Worm (Caenorhabditis elegans) whole organism, early embryonic: Measurements from ENCODE around the gene tag-281.

Experiments used
- B0310.2 ChIP-seq: sonication (generic microtip); optimal IDR thresholded peaks from 2 replicates; lab custom pipeline; 2016; ENCODE audit warnings: mild to moderate bottlenecking, missing genetic modification characterization, missing compliant biosample characterization
- F13C5.2 ChIP-seq: sonication (generic microtip); optimal IDR thresholded peaks from 2 replicates; lab custom pipeline; 2017; ENCODE audit warnings: mild to moderate bottlenecking, missing genetic modification characterization, inconsistent platforms, missing compliant biosample characterization
- ama-1 ChIP-seq: fragments of 150-350 bp; optimal IDR thresholded peaks from 2 replicates; lab custom pipeline; 2014
- ceh-13 ChIP-seq: fragments of 200-800 bp; sonication (Bioruptor generic); optimal IDR thresholded peaks from 2 replicates; lab custom pipeline; 2018; ENCODE audit warnings: mild to moderate bottlenecking, missing genetic modification characterization, missing compliant biosample characterization
- ceh-36 ChIP-seq: sonication (generic microtip); optimal IDR thresholded peaks from 2 replicates; lab custom pipeline; 2016; ENCODE audit warnings: missing genetic modification characterization, inconsistent platforms, missing compliant biosample characterization
- ets-7 ChIP-seq: sonication (generic microtip); optimal IDR thresholded peaks from 2 replicates; lab custom pipeline; 2016; ENCODE audit warnings: missing genotype, missing genetic modification characterization, missing compliant biosample characterization
- hmg-4 ChIP-seq: fragments of 200-800 bp; sonication (Bioruptor generic); optimal IDR thresholded peaks from 2 replicates; lab custom pipeline; 2018; ENCODE audit warnings: mild to moderate bottlenecking, missing genetic modification characterization, missing compliant biosample characterization
- pes-1 ChIP-seq: fragments of 200-800 bp; sonication (Bioruptor generic); IDR thresholded peaks from 2 replicates; pipeline ENCODE4 v1.3.6; 2022; ENCODE audit warnings: missing genetic modification reagents, missing genetic modification characterization, missing compliant biosample characterization
- scrt-1 ChIP-seq: fragments of 200-800 bp; sonication (Bioruptor generic); IDR thresholded peaks from 2 replicates; pipeline ENCODE4 v1.3.6; 2022; ENCODE audit warnings: missing genetic modification characterization, missing compliant biosample characterization
- tra-4 ChIP-seq: sonication (generic microtip); optimal IDR thresholded peaks from 2 replicates; lab custom pipeline; 2017; ENCODE audit warnings: missing genetic modification characterization, missing compliant biosample characterization

DNA sequence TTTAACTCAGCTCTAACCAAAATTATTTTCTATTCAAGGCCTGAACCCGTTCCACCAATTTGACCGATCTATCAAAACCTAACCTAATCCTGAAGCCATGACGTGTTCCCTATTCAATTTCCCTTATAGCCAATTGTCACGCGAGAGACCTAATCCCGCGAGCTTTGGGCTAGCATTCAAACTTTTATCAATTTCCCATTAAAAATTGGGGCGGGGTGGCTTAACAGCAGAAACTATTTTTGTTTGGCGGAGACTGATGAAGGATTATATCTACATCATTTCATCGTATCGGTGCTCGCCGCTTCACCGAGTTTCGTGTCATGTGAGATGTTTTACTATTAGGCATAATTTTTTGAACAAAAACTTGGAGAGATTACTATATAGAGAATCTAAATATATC, 29.2 kb downstream of the tag-281 start:
- TF ChIP-seq pes-1 (GFP tag; lab: Robert Waterston, UW) (no peak), F13C5.2 (tag; lab: Kevin White, UChicago) (no peak), tra-4 (tag; lab: Kevin White, UChicago) (no peak), ets-7 (tag; lab: Kevin White, UChicago) (no peak), ama-1 (lab: Kevin White, UChicago) (no peak), hmg-4 (no peak), B0310.2 (tag; lab: Kevin White, UChicago) (no peak), scrt-1 (GFP tag; lab: Robert Waterston, UW) (no peak), ceh-13 (no peak), ceh-36 (tag; lab: Kevin White, UChicago) (no peak)
